Fruit fly (Drosophila melanogaster): ENCODE measurements around the gene CG33285.

CG33285 gene

dm6 chr3L:21135850-21136249, 47.1 kb upstream of the CG33285 start (continued):
- TF ChIP-seq tna (GFP tag; IDR thresholded peaks at IDR 0.05; ENCODE audit: partially characterized antibody) (peak; percentile 96), Ets97D (GFP tag; optimal IDR thresholded peaks at IDR 0.05) (peak; percentile 87), CG14667 (GFP tag; IDR thresholded peaks at IDR 0.05) (no peak), bigmax (GFP tag; optimal IDR thresholded peaks at IDR 0.05) (no peak), CG11504 (tag; optimal IDR thresholded peaks at IDR 0.05) (peak; percentile 81), sens-2 (GFP tag; IDR thresholded peaks at IDR 0.05) (no peak), cg (GFP tag; optimal IDR thresholded peaks at IDR 0.05) (no peak), kay (GFP tag; optimal IDR thresholded peaks at IDR 0.05) (no peak), peb (GFP tag; IDR thresholded peaks at IDR 0.05) (no peak), eyg (GFP tag; optimal IDR thresholded peaks at IDR 0.05) (no peak), D (optimal IDR thresholded peaks at IDR 0.05) (no peak), D (GFP tag; optimal IDR thresholded peaks at IDR 0.05) (no peak), CG10147 (GFP tag; optimal IDR thresholded peaks at IDR 0.05) (peak; percentile 8), Asciz (GFP tag; optimal IDR thresholded peaks at IDR 0.05) (no peak), CG1602 (GFP tag; optimal IDR thresholded peaks at IDR 0.05) (no peak), CG3163 (GFP tag; optimal IDR thresholded peaks at IDR 0.05) (no peak), CG18011 (GFP tag; optimal IDR thresholded peaks at IDR 0.05) (no peak), CG13894 (tag; optimal IDR thresholded peaks at IDR 0.05) (no peak), CG33557 (GFP tag; optimal IDR thresholded peaks at IDR 0.05) (no peak), CG13775 (GFP tag; optimal IDR thresholded peaks at IDR 0.05) (no peak), CG11398 (GFP tag; optimal IDR thresholded peaks at IDR 0.05) (no peak), CG4617 (GFP tag; optimal IDR thresholded peaks at IDR 0.05; ENCODE audit: borderline replicate concordance) (peak; percentile 60), nerfin-2 (GFP tag; IDR thresholded peaks at IDR 0.05; ENCODE audit: partially characterized antibody) (peak; percentile 95), MESR4 (GFP tag; optimal IDR thresholded peaks at IDR 0.05) (peak; percentile 96), CG15073 (GFP tag; optimal IDR thresholded peaks at IDR 0.05) (no peak), disco-r (GFP tag; optimal IDR thresholded peaks at IDR 0.05) (peak; percentile 1), Sin3A (optimal IDR thresholded peaks at IDR 0.05) (peak; percentile 38), CG8089 (GFP tag; optimal IDR thresholded peaks at IDR 0.05) (no peak), CG8290 (GFP tag; optimal IDR thresholded peaks at IDR 0.05) (peak; percentile 26), CG8290 (tag; optimal IDR thresholded peaks at IDR 0.05) (peak in 1 of 2 experiments; percentile 80), slou (GFP tag; optimal IDR thresholded peaks at IDR 0.05) (no peak), phol (tag; optimal IDR thresholded peaks at IDR 0.05) (peak; percentile 56), MBD-R2 (GFP tag; IDR thresholded peaks at IDR 0.05) (peak; percentile 72), slbo (GFP tag; IDR thresholded peaks at IDR 0.05) (0 out of 2 replicates have a peak, but pooled peaks have one; percentile 26), dm (GFP tag; optimal IDR thresholded peaks at IDR 0.05) (peak; percentile 96), Lhr (GFP tag; optimal IDR thresholded peaks at IDR 0.05) (peak; percentile 77), ind (GFP tag; optimal IDR thresholded peaks at IDR 0.05) (no peak), CG12236 (GFP tag; optimal IDR thresholded peaks at IDR 0.05) (no peak), BtbVII (GFP tag; optimal IDR thresholded peaks at IDR 0.05) (no peak), p53 (GFP tag; optimal IDR thresholded peaks at IDR 0.05) (no peak), crp (GFP tag; optimal IDR thresholded peaks at IDR 0.05) (peak in 1 of 2 experiments; percentile 60), psq (GFP tag; optimal IDR thresholded peaks at IDR 0.05) (no peak), Stat92E (GFP tag; optimal IDR thresholded peaks at IDR 0.05) (peak in 1 of 3 experiments; percentile 49), pita (GFP tag; optimal IDR thresholded peaks at IDR 0.05) (no peak), lov (optimal IDR thresholded peaks at IDR 0.05) (no peak), lov (GFP tag; IDR thresholded peaks at IDR 0.05) (no peak), unpg (GFP tag; optimal IDR thresholded peaks at IDR 0.05) (no peak), CG12155 (GFP tag; optimal IDR thresholded peaks at IDR 0.05) (peak; percentile 3), CG12659 (GFP tag; optimal IDR thresholded peaks at IDR 0.05) (peak; percentile 73), HLH4C (GFP tag; IDR thresholded peaks at IDR 0.05; ENCODE audit: partially characterized antibody) (peak; percentile 96), cas (GFP tag; IDR thresholded peaks at IDR 0.05) (no peak), dysf (GFP tag; IDR thresholded peaks at IDR 0.05) (no peak)

Measured in whole organism, embryonic.